Worm (Caenorhabditis elegans) whole organism, L4 larva: ENCODE data around the gene srt-65.

Source experiments
- F44E2.7 ChIP-seq: fragments of 200-800 bp; sonication (Bioruptor generic); IDR thresholded peaks from 2 replicates; pipeline ENCODE4 v2.1.2; 2022; ENCODE audit warnings: missing genetic modification characterization, missing compliant biosample characterization
- egl-27 ChIP-seq: sonication (generic microtip); optimal IDR thresholded peaks from 3 replicates; lab custom pipeline; 2017; ENCODE audit warnings: missing biosample characterization, missing genetic modification reagents, missing genetic modification characterization
- fkh-10 ChIP-seq: fragments of 150-350 bp; optimal IDR thresholded peaks from 2 replicates; lab custom pipeline; 2014; ENCODE audit warnings: missing biosample characterization, missing genetic modification reagents, missing genetic modification characterization
- lin-13 ChIP-seq: fragments of 150-350 bp; optimal IDR thresholded peaks from 2 replicates; lab custom pipeline; 2014; ENCODE audit warnings: missing biosample characterization, missing genetic modification reagents, missing genetic modification characterization
- lsy-2 ChIP-seq, 2 experiments: fragments of 150-350 bp in 1 of 2; sonication (generic microtip) in 1 of 2; optimal IDR thresholded peaks; 2 replicates each; lab custom pipeline; 2014 to 2017; ENCODE audit warnings: missing biosample characterization in 2 of 2, missing genetic modification characterization in 2 of 2
- mdl-1 ChIP-seq, 2 experiments: fragments of 150-350 bp in 1 of 2; sonication (generic microtip) in 1 of 2; optimal IDR thresholded peaks; 2 replicates each; lab custom pipeline; 2014 to 2017; ENCODE audit warnings: missing biosample characterization in 2 of 2, missing genetic modification characterization in 2 of 2
- nhr-237 ChIP-seq: sonication (generic microtip); optimal IDR thresholded peaks from 2 replicates; lab custom pipeline; 2017; ENCODE audit warnings: missing biosample characterization, missing genetic modification characterization
- nhr-76 ChIP-seq: fragments of 150-350 bp; optimal IDR thresholded peaks from 2 replicates; lab custom pipeline; 2014; ENCODE audit warnings: missing biosample characterization, missing genetic modification characterization
- pha-4 ChIP-seq, 2 experiments: fragments of 150-350 bp in 1 of 2; fragments of 200-800 bp in 1 of 2; sonication (Bioruptor generic) in 1 of 2; IDR thresholded peaks in 1 of 2; optimal IDR thresholded peaks in 1 of 2; 2 replicates each; pipeline versions ENCODE4 v1.3.6 to Lab custom; 2014 to 2022; ENCODE audit warnings: missing genetic modification characterization in 2 of 2, missing genetic modification reagents in 2 of 2, missing biosample characterization in 1 of 2, missing compliant biosample characterization in 1 of 2
- rbr-2 ChIP-seq: sonication (generic microtip); optimal IDR thresholded peaks from 2 replicates; lab custom pipeline; 2016; ENCODE audit warnings: missing genotype, missing genetic modification characterization, missing compliant biosample characterization
- snpc-4 ChIP-seq: fragments of 150-350 bp; optimal IDR thresholded peaks from 2 replicates; lab custom pipeline; 2014; ENCODE audit warnings: missing biosample characterization, missing genetic modification characterization
- unc-62 ChIP-seq, 3 experiments: fragments of 150-350 bp in 1 of 3; sonication (generic microtip); optimal IDR thresholded peaks in 2 of 3; peaks in 1 of 3; 1 replicate in 1 of 3; 2 replicates in 2 of 3; lab custom pipeline; 2014 to 2017; ENCODE audit warnings: missing biosample characterization in 3 of 3, missing genetic modification characterization in 3 of 3, missing genetic modification reagents in 3 of 3, missing genotype in 1 of 3
- zip-11 ChIP-seq: fragments of 200-800 bp; sonication (Bioruptor generic); IDR thresholded peaks from 2 replicates; pipeline ENCODE4 v1.3.6; 2022; ENCODE audit warnings: missing genetic modification characterization, missing compliant biosample characterization

DNA sequence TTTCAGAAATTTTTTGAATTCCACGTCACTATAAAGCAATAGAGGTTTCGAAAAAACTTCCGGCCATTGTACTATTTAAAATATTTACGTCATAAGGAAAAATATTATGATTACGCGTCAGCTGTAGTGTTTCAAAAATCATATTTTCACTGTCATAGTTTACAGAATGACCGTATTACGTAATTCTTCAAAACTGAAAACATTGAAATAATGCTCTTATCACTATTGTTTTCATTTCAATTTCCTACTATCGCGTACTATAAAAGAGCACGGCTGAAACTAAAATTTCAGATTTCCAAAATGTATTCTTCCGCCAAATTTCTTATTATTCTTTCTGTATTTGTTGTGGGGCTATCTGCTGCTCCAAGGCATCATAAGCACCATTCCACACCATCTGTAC lies 28.2 kb downstream of the srt-65 start, which contains the start of gene F14F9.2:
- TF ChIP-seq nhr-237 (tag; lab: Kevin White, UChicago) (no peak), unc-62 (GFP tag; optimal IDR thresholded peaks at IDR 0.05 in 1 of 2; lab: Kevin White, UChicago) (no peak), unc-62 (tag; optimal IDR thresholded peaks at IDR 0.05; lab: Kevin White, UChicago) (no peak), lsy-2 (tag; optimal IDR thresholded peaks at IDR 0.05; lab: Kevin White, UChicago) (no peak), egl-27 (tag; lab: Kevin White, UChicago) (no peak), zip-11 (no peak), F44E2.7 (GFP tag; lab: Robert Waterston, UW) (no peak), mdl-1 (tag; optimal IDR thresholded peaks at IDR 0.05; lab: Kevin White, UChicago) (no peak), lin-13 (GFP tag; lab: Kevin White, UChicago) (no peak), rbr-2 (tag; lab: Kevin White, UChicago) (no peak), fkh-10 (GFP tag; lab: Kevin White, UChicago) (no peak), nhr-76 (no peak), snpc-4 (no peak), pha-4 (GFP tag; IDR thresholded peaks at IDR 0.05; lab: Robert Waterston, UW) (no peak), pha-4 (tag; optimal IDR thresholded peaks at IDR 0.05; lab: Kevin White, UChicago) (no peak)
